Fruit fly (Drosophila melanogaster) whole organism, embryonic: ENCODE measurements around the gene CG31068.

ENCODE experiments used
- C15 ChIP-seq: fragments of 200-800 bp; sonication (Bioruptor generic); IDR thresholded peaks from 3 replicates; pipeline ENCODE4 v1.3.6; 2022; ENCODE audit warnings: missing biosample characterization, missing genetic modification characterization
- CG11723 ChIP-seq: fragments of 200-800 bp; sonication (Bioruptor generic); optimal IDR thresholded peaks from 2 replicates; lab custom pipeline; 2017; ENCODE audit warnings: missing biosample characterization, mild to moderate bottlenecking, missing genetic modification characterization
- CG12071 ChIP-seq: fragments of 200-800 bp; sonication (Bioruptor generic); optimal IDR thresholded peaks from 3 replicates; lab custom pipeline; 2018; ENCODE audit warnings: missing biosample characterization, mild to moderate bottlenecking, missing genetic modification characterization
- CG12104 ChIP-seq: fragments of 200-800 bp; sonication (Bioruptor generic); optimal IDR thresholded peaks from 3 replicates; lab custom pipeline; 2016; ENCODE audit warnings: missing biosample characterization, missing genetic modification characterization
- CG12155 ChIP-seq: fragments of 200-800 bp; sonication (Bioruptor generic); optimal IDR thresholded peaks from 3 replicates; lab custom pipeline; 2016; ENCODE audit warnings: missing biosample characterization, missing genetic modification characterization
- CG12391 ChIP-seq: fragments of 200-800 bp; sonication (Bioruptor generic); optimal IDR thresholded peaks from 3 replicates; lab custom pipeline; 2018; ENCODE audit warnings: missing biosample characterization, mild to moderate bottlenecking, missing genetic modification characterization, moderate library complexity
- CG12659 ChIP-seq: fragments of 200-800 bp; sonication (Bioruptor generic); optimal IDR thresholded peaks from 3 replicates; lab custom pipeline; 2017; ENCODE audit warnings: mild to moderate bottlenecking, missing biosample characterization, missing genetic modification reagents, missing genetic modification characterization
- CG13424 ChIP-seq: fragments of 200-800 bp; sonication (Bioruptor generic); optimal IDR thresholded peaks from 2 replicates; lab custom pipeline; 2019; ENCODE audit warnings: missing biosample characterization, mild to moderate bottlenecking, missing genetic modification characterization, moderate library complexity
- CG13624 ChIP-seq: fragments of 200-800 bp; sonication (Bioruptor generic); optimal IDR thresholded peaks from 2 replicates; lab custom pipeline; 2016; ENCODE audit warnings: missing biosample characterization, missing genetic modification characterization
- CG15269 ChIP-seq: fragments of 200-800 bp; sonication (Bioruptor generic); optimal IDR thresholded peaks from 2 replicates; lab custom pipeline; 2018; ENCODE audit warnings: missing biosample characterization, mild to moderate bottlenecking, missing genetic modification characterization, moderate library complexity
- CG15601 ChIP-seq: fragments of 200-800 bp; sonication (Bioruptor generic); optimal IDR thresholded peaks from 3 replicates; lab custom pipeline; 2019; ENCODE audit warnings: missing biosample characterization, mild to moderate bottlenecking, missing genetic modification characterization, moderate library complexity
- CG3838 ChIP-seq: fragments of 200-800 bp; sonication (Bioruptor generic); optimal IDR thresholded peaks from 3 replicates; lab custom pipeline; 2016; ENCODE audit warnings: missing biosample characterization, missing genetic modification characterization
- CG3995 ChIP-seq: fragments of 200-800 bp; sonication (Bioruptor generic); optimal IDR thresholded peaks from 3 replicates; lab custom pipeline; 2016; ENCODE audit warnings: missing biosample characterization, missing genetic modification characterization
- CG6689 ChIP-seq: fragments of 200-800 bp; sonication (Bioruptor generic); IDR thresholded peaks from 2 replicates; pipeline ENCODE4 v1.3.6; 2022; ENCODE audit warnings: missing biosample characterization, missing genetic modification characterization
- CG8281 ChIP-seq: fragments of 200-800 bp; sonication (Bioruptor generic); optimal IDR thresholded peaks from 2 replicates; lab custom pipeline; 2018; ENCODE audit warnings: missing biosample characterization, mild to moderate bottlenecking, missing genetic modification characterization, moderate library complexity
- CrebB ChIP-seq: fragments of 200-800 bp; sonication (Bioruptor generic); optimal IDR thresholded peaks from 3 replicates; lab custom pipeline; 2018; ENCODE audit warnings: missing biosample characterization, mild to moderate bottlenecking, missing genetic modification characterization
- Dfd ChIP-seq, 2 experiments: fragments of >200 bp; optimal IDR thresholded peaks; 2 replicates each; lab custom pipeline; 2017; ENCODE audit warnings: missing biosample characterization in 2 of 2, missing genetic modification characterization in 2 of 2
- Doc2 ChIP-seq: fragments of 200-800 bp; sonication (Bioruptor generic); IDR thresholded peaks from 2 replicates; pipeline ENCODE4 v1.3.6; 2022; ENCODE audit warnings: missing biosample characterization, missing genetic modification characterization
- Lim3 ChIP-seq: fragments of 200-800 bp; sonication (Bioruptor generic); IDR thresholded peaks from 2 replicates; pipeline ENCODE4 v1.3.6; 2022; ENCODE audit warnings: missing biosample characterization, missing genetic modification characterization
- Nf-YB ChIP-seq: fragments of 200-800 bp; sonication (Bioruptor generic); optimal IDR thresholded peaks from 3 replicates; lab custom pipeline; 2019; ENCODE audit warnings: missing biosample characterization, mild to moderate bottlenecking, missing genetic modification characterization, moderate library complexity
- Poxn ChIP-seq: fragments of 200-800 bp; sonication (Bioruptor generic); IDR thresholded peaks from 2 replicates; pipeline ENCODE4 v1.3.6; 2022; ENCODE audit warnings: missing biosample characterization, missing genetic modification characterization
- Ptx1 ChIP-seq: fragments of 200-800 bp; sonication (Bioruptor generic); IDR thresholded peaks from 2 replicates; pipeline ENCODE4 v1.3.6; 2022; ENCODE audit warnings: missing biosample characterization, missing genetic modification characterization
- Stat92E ChIP-seq, 3 experiments: fragments of >200 bp in 2 of 3; fragments of 200-800 bp in 1 of 3; sonication (Bioruptor generic) in 1 of 3; optimal IDR thresholded peaks; 2 replicates each; lab custom pipeline; 2017 to 2019; ENCODE audit warnings: missing biosample characterization in 3 of 3, missing genetic modification characterization in 3 of 3, mild to moderate bottlenecking in 1 of 3, moderate library complexity in 1 of 3
- Xbp1 ChIP-seq: fragments of 200-800 bp; sonication (Bioruptor generic); optimal IDR thresholded peaks from 3 replicates; lab custom pipeline; 2016; ENCODE audit warnings: missing biosample characterization, mild to moderate bottlenecking, missing genetic modification characterization
- Xrp1 ChIP-seq: fragments of 200-800 bp; sonication (Bioruptor generic); IDR thresholded peaks from 2 replicates; pipeline ENCODE4 v1.3.6; 2022; ENCODE audit warnings: missing biosample characterization, missing genetic modification characterization
- ash1 ChIP-seq: fragments of 200-800 bp; sonication (Bioruptor generic); optimal IDR thresholded peaks from 2 replicates; lab custom pipeline; 2018; ENCODE audit warnings: missing biosample characterization, mild to moderate bottlenecking, missing genetic modification characterization
- caup ChIP-seq: fragments of 200-800 bp; sonication (Bioruptor generic); optimal IDR thresholded peaks from 3 replicates; lab custom pipeline; 2017; ENCODE audit warnings: missing biosample characterization, mild to moderate bottlenecking, missing genetic modification characterization, moderate library complexity; ENCODE audit not compliant: severe bottlenecking
- chm ChIP-seq: fragments of 200-800 bp; sonication (Bioruptor generic); IDR thresholded peaks from 2 replicates; pipeline ENCODE4 v1.3.6; 2022; ENCODE audit warnings: missing biosample characterization, missing genetic modification characterization
- dan ChIP-seq: fragments of 200-800 bp; sonication (Bioruptor generic); IDR thresholded peaks from 2 replicates; pipeline ENCODE4 v1.3.6; 2022; ENCODE audit warnings: missing biosample characterization, missing genetic modification characterization
- dmrt99B ChIP-seq: fragments of 200-800 bp; sonication (Bioruptor generic); optimal IDR thresholded peaks from 2 replicates; lab custom pipeline; 2018; ENCODE audit warnings: missing biosample characterization, mild to moderate bottlenecking, missing genetic modification characterization, moderate library complexity
- ems ChIP-seq: fragments of 200-800 bp; sonication (Bioruptor generic); optimal IDR thresholded peaks from 3 replicates; lab custom pipeline; 2016; ENCODE audit warnings: missing biosample characterization, missing genetic modification characterization
- fd64A ChIP-seq: fragments of 200-800 bp; sonication (Bioruptor generic); optimal IDR thresholded peaks from 3 replicates; lab custom pipeline; 2018; ENCODE audit warnings: missing biosample characterization, mild to moderate bottlenecking, missing genetic modification characterization
- nom ChIP-seq: fragments of 200-800 bp; sonication (Bioruptor generic); optimal IDR thresholded peaks from 2 replicates; lab custom pipeline; 2017; ENCODE audit warnings: missing biosample characterization, missing genetic modification characterization, mild to moderate bottlenecking, moderate library complexity, missing genetic modification reagents
- oc ChIP-seq: fragments of 200-800 bp; sonication (Bioruptor generic); optimal IDR thresholded peaks from 2 replicates; lab custom pipeline; 2018; ENCODE audit warnings: missing biosample characterization, mild to moderate bottlenecking, missing genetic modification characterization, moderate library complexity
- odd ChIP-seq: fragments of 200-800 bp; sonication (Bioruptor generic); optimal IDR thresholded peaks from 2 replicates; lab custom pipeline; 2017; ENCODE audit warnings: missing biosample characterization, mild to moderate bottlenecking, missing genetic modification characterization
- pb ChIP-seq: fragments of 200-800 bp; sonication (Bioruptor generic); optimal IDR thresholded peaks from 3 replicates; lab custom pipeline; 2016; ENCODE audit warnings: missing biosample characterization, missing genetic modification characterization
- pfk ChIP-seq: fragments of 200-800 bp; sonication (Bioruptor generic); optimal IDR thresholded peaks from 2 replicates; lab custom pipeline; 2018; ENCODE audit warnings: missing biosample characterization, mild to moderate bottlenecking, missing genetic modification characterization, moderate library complexity
- pho ChIP-seq: fragments of 200-800 bp; sonication (Bioruptor generic); optimal IDR thresholded peaks from 2 replicates; lab custom pipeline; 2016; ENCODE audit warnings: missing biosample characterization, missing genetic modification characterization
- ranshi ChIP-seq: fragments of 200-800 bp; sonication (Bioruptor generic); IDR thresholded peaks from 2 replicates; pipeline ENCODE4 v1.3.6; 2022; ENCODE audit warnings: missing biosample characterization, missing genetic modification characterization
- ro ChIP-seq: fragments of 200-800 bp; sonication (Bioruptor generic); IDR thresholded peaks from 2 replicates; pipeline ENCODE4 v1.3.6; 2022; ENCODE audit warnings: missing biosample characterization, missing genetic modification characterization
- scrt ChIP-seq: fragments of 200-800 bp; sonication (Bioruptor generic); optimal IDR thresholded peaks from 2 replicates; lab custom pipeline; 2018; ENCODE audit warnings: missing biosample characterization, mild to moderate bottlenecking, missing genetic modification characterization, moderate library complexity
- seq ChIP-seq: fragments of 200-800 bp; sonication (Bioruptor generic); IDR thresholded peaks from 2 replicates; pipeline ENCODE4 v1.3.6; 2022; ENCODE audit warnings: missing biosample characterization, missing genetic modification characterization
- sim ChIP-seq: fragments of 200-800 bp; sonication (Bioruptor generic); IDR thresholded peaks from 2 replicates; pipeline ENCODE4 v1.3.6; 2022; ENCODE audit warnings: missing biosample characterization, missing genetic modification characterization
- sug ChIP-seq: fragments of 200-800 bp; optimal IDR thresholded peaks from 2 replicates; lab custom pipeline; 2019; ENCODE audit warnings: missing biosample characterization, mild to moderate bottlenecking, missing genetic modification characterization, moderate library complexity
- tgo ChIP-seq: fragments of 200-800 bp; sonication (Bioruptor generic); IDR thresholded peaks from 3 replicates; pipeline ENCODE4 v1.3.6; 2022; ENCODE audit warnings: missing biosample characterization, missing genetic modification characterization
- tio ChIP-seq: fragments of 200-800 bp; sonication (Bioruptor generic); optimal IDR thresholded peaks from 2 replicates; lab custom pipeline; 2017; ENCODE audit warnings: missing biosample characterization, missing genetic modification characterization, inconsistent platforms
- tna ChIP-seq: fragments of 200-800 bp; sonication (Bioruptor generic); IDR thresholded peaks from 2 replicates; pipeline ENCODE4 v1.3.6; 2022; ENCODE audit warnings: missing biosample characterization, missing genetic modification characterization; ENCODE audit not compliant: partially characterized antibody
- trem ChIP-seq: fragments of 200-800 bp; optimal IDR thresholded peaks from 3 replicates; lab custom pipeline; 2019; ENCODE audit warnings: missing biosample characterization, mild to moderate bottlenecking, missing genetic modification characterization, moderate library complexity
- twi ChIP-seq: fragments of 200-800 bp; optimal IDR thresholded peaks from 2 replicates; lab custom pipeline; 2019; ENCODE audit warnings: missing biosample characterization, mild to moderate bottlenecking, missing genetic modification characterization, moderate library complexity

The CG31068 gene

DNA sequence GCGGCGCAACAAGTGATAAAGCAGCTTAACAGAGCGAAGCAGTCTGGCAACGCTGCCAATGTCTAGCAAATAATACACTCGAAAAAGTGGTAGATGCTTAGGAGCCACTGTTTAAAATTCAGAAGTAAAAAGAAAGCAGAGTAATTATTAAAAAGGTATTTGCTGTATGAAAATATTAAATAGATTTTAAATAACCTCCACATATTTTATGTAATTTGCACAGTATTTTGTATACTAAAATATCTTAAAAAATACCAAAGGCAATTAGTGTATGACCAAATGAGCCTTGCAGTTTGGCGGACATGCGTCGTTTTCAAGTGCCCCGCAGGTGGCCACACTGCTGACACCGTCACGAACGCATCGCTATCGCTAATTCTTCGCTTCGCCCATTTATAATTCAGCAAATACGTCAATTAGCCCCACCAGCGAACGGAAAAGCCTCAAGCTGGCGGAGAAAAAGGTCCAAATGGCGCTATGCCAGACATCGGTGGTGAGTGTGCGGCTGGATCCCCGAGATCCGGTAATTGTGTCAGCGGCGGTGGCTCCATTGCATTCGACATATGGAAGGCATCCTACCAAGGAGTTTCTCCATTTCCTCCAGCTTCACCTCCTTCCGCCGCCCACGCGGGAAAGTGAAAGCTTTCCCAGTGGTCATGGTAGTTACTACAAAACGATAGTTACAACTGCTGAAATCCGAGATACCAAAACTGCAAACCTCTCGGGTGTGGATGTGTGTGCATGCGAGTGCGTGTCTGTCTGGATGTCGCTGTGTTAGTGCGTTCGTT is 19.8 kb downstream of the CG31068 start, which contains the start of gene pll (continued):
- TF ChIP-seq ems (GFP tag; lab: Kevin White, UChicago) = peak; percentile 66
- no peak for TF ChIP-seq odd (GFP tag; lab: Kevin White, UChicago)
- TF ChIP-seq CG3995 = peak; percentile 43
- TF ChIP-seq CG3838 = peak; percentile 53
- TF ChIP-seq Xbp1 (GFP tag; lab: Kevin White, UChicago) = peak; percentile 87
- peak; percentile 87 for TF ChIP-seq CG15269 (tag; lab: Kevin White, UChicago)
- TF ChIP-seq scrt = peak; percentile 99
- TF ChIP-seq Xrp1 (GFP tag; lab: Robert Waterston, UW) = peak; percentile 91
- TF ChIP-seq Stat92E (GFP tag; optimal IDR thresholded peaks at IDR 0.05; lab: Kevin White, UChicago) = peak in 1 of 3 experiments; percentile 64
- peak; percentile 78 for TF ChIP-seq pho (GFP tag; lab: Kevin White, UChicago)
- TF ChIP-seq seq (GFP tag; lab: Robert Waterston, UW) = peak; percentile 69; the same call in 1 of the 2 replicates
- no peak for TF ChIP-seq Dfd (GFP tag; optimal IDR thresholded peaks at IDR 0.05; lab: Kevin White, UChicago)
- peak; percentile 88 for TF ChIP-seq CG6689 (GFP tag; lab: Robert Waterston, UW)
- TF ChIP-seq CG11723 (GFP tag; lab: Kevin White, UChicago) = no peak
- no peak for TF ChIP-seq pb (GFP tag; lab: Kevin White, UChicago)
- TF ChIP-seq fd64A (GFP tag; lab: Kevin White, UChicago) = no peak
- peak; percentile 89 for TF ChIP-seq Ptx1
- peak; percentile 40 for TF ChIP-seq CrebB (tag; lab: Kevin White, UChicago)
- TF ChIP-seq ranshi = peak; percentile 77
- TF ChIP-seq CG12071 = no peak
- no peak for TF ChIP-seq tna (GFP tag; lab: Robert Waterston, UW)
- no peak for TF ChIP-seq sim (GFP tag; lab: Robert Waterston, UW)
- TF ChIP-seq tio (GFP tag; lab: Kevin White, UChicago) = no peak
- peak; percentile 42 for TF ChIP-seq twi
- TF ChIP-seq CG12155 (GFP tag; lab: Kevin White, UChicago) = peak; percentile 83
- peak; percentile 93 for TF ChIP-seq CG12659 (GFP tag; lab: Kevin White, UChicago)
- peak; percentile 90 for TF ChIP-seq tgo
- peak; percentile 93 for TF ChIP-seq trem (tag; lab: Kevin White, UChicago)
- TF ChIP-seq Lim3 (GFP tag; lab: Robert Waterston, UW) = 0 out of 2 replicates have a peak, but pooled peaks have one; percentile 7
- TF ChIP-seq Nf-YB (GFP tag; lab: Kevin White, UChicago) = peak; percentile 41
- TF ChIP-seq CG15601 (tag; lab: Kevin White, UChicago) = peak; percentile 79
- TF ChIP-seq nom (GFP tag; lab: Kevin White, UChicago) = no peak
- TF ChIP-seq pfk (GFP tag; lab: Kevin White, UChicago) = no peak
- no peak for TF ChIP-seq Doc2
- TF ChIP-seq CG8281 (tag; lab: Kevin White, UChicago) = no peak
- TF ChIP-seq dmrt99B (tag; lab: Kevin White, UChicago) = no peak
- TF ChIP-seq chm (GFP tag; lab: Robert Waterston, UW) = peak; percentile 92
- TF ChIP-seq C15 = 0 out of 3 replicates have a peak, but pooled peaks have one; percentile 47
- peak; percentile 69 for TF ChIP-seq oc
- peak; percentile 92 for TF ChIP-seq CG12391 (tag; lab: Kevin White, UChicago)
- peak; percentile 77 for TF ChIP-seq CG13624
- TF ChIP-seq ash1 (GFP tag; lab: Kevin White, UChicago) = no peak
- TF ChIP-seq Poxn (GFP tag; lab: Robert Waterston, UW) = peak; percentile 68
- 0 out of 2 replicates have a peak, but pooled peaks have one; percentile 27 for TF ChIP-seq dan (GFP tag; lab: Robert Waterston, UW)
- peak; percentile 59; the same call in 1 of the 2 replicates for TF ChIP-seq ro (GFP tag; lab: Robert Waterston, UW)
- peak; percentile 58 for TF ChIP-seq caup (GFP tag; lab: Kevin White, UChicago)
- TF ChIP-seq CG13424 (tag; lab: Kevin White, UChicago) = peak; percentile 84
- TF ChIP-seq sug (tag; lab: Kevin White, UChicago) = peak; percentile 56
- TF ChIP-seq CG12104 (GFP tag; lab: Kevin White, UChicago) = peak; percentile 31
